Worm (Caenorhabditis elegans) whole organism, late embryonic: ENCODE measurements around the gene ztf-30.

Experiments used
- F13H6.1 ChIP-seq: sonication (generic microtip); optimal IDR thresholded peaks from 2 replicates; lab custom pipeline; 2016; ENCODE audit warnings: missing genetic modification characterization, missing compliant biosample characterization
- K09A11.1 ChIP-seq: sonication (generic microtip); optimal IDR thresholded peaks from 2 replicates; lab custom pipeline; 2017; ENCODE audit warnings: antibody characterized with exemption, mild to moderate bottlenecking, missing genetic modification characterization, missing compliant biosample characterization; ENCODE audit not compliant: insufficient read depth
- T23F11.4 ChIP-seq: fragments of 200-800 bp; sonication (Bioruptor generic); optimal IDR thresholded peaks from 2 replicates; lab custom pipeline; 2018; ENCODE audit warnings: mild to moderate bottlenecking, missing genetic modification characterization, missing compliant biosample characterization
- Y22D7AL.16 ChIP-seq: sonication (generic microtip); optimal IDR thresholded peaks from 2 replicates; lab custom pipeline; 2016; ENCODE audit warnings: missing genetic modification characterization, missing compliant biosample characterization
- ceh-18 ChIP-seq: sonication (generic microtip); optimal IDR thresholded peaks from 2 replicates; lab custom pipeline; 2016; ENCODE audit warnings: missing genetic modification characterization, missing compliant biosample characterization
- ceh-22 ChIP-seq: sonication (generic microtip); optimal IDR thresholded peaks from 2 replicates; lab custom pipeline; 2017; ENCODE audit warnings: missing biosample characterization, missing genetic modification characterization
- ceh-24 ChIP-seq: sonication (generic microtip); optimal IDR thresholded peaks from 2 replicates; lab custom pipeline; 2016; ENCODE audit warnings: mild to moderate bottlenecking, missing genetic modification characterization, missing compliant biosample characterization
- ceh-31 ChIP-seq: sonication (generic microtip); optimal IDR thresholded peaks from 2 replicates; lab custom pipeline; 2016; ENCODE audit warnings: missing genetic modification characterization, missing compliant biosample characterization
- ceh-34 ChIP-seq: sonication (generic microtip); optimal IDR thresholded peaks from 2 replicates; lab custom pipeline; 2016; ENCODE audit warnings: mild to moderate bottlenecking, missing genetic modification characterization, missing compliant biosample characterization
- ceh-9 ChIP-seq: sonication (generic microtip); optimal IDR thresholded peaks from 2 replicates; lab custom pipeline; 2016; ENCODE audit warnings: mild to moderate bottlenecking, missing genetic modification characterization, inconsistent platforms, missing compliant biosample characterization
- dmd-4 ChIP-seq: sonication (generic microtip); optimal IDR thresholded peaks from 2 replicates; lab custom pipeline; 2016; ENCODE audit warnings: borderline replicate concordance, missing genetic modification characterization, missing compliant biosample characterization
- dve-1 ChIP-seq: sonication (generic microtip); optimal IDR thresholded peaks from 2 replicates; lab custom pipeline; 2017; ENCODE audit warnings: antibody characterized with exemption, mild to moderate bottlenecking, missing genetic modification characterization, missing compliant biosample characterization
- elt-2 ChIP-seq: sonication (generic microtip); optimal IDR thresholded peaks from 2 replicates; lab custom pipeline; 2016; ENCODE audit warnings: missing genetic modification reagents, missing genetic modification characterization, missing compliant biosample characterization
- ets-4 ChIP-seq: sonication (generic microtip); optimal IDR thresholded peaks from 2 replicates; lab custom pipeline; 2016; ENCODE audit warnings: missing genetic modification characterization, missing compliant biosample characterization
- eyg-1 ChIP-seq: sonication (generic microtip); optimal IDR thresholded peaks from 2 replicates; lab custom pipeline; 2016; ENCODE audit warnings: missing genotype, missing genetic modification characterization, missing compliant biosample characterization
- fax-1 ChIP-seq: sonication (generic microtip); optimal IDR thresholded peaks from 2 replicates; lab custom pipeline; 2016; ENCODE audit warnings: missing genotype, missing genetic modification characterization, missing compliant biosample characterization
- gmeb-2 ChIP-seq: sonication (generic microtip); optimal IDR thresholded peaks from 2 replicates; lab custom pipeline; 2016; ENCODE audit warnings: missing genetic modification characterization, inconsistent platforms, missing compliant biosample characterization
- hlh-15 ChIP-seq: sonication (generic microtip); optimal IDR thresholded peaks from 2 replicates; lab custom pipeline; 2016; ENCODE audit warnings: missing genetic modification characterization, missing compliant biosample characterization
- hlh-6 ChIP-seq: sonication (generic microtip); optimal IDR thresholded peaks from 2 replicates; lab custom pipeline; 2016; ENCODE audit warnings: missing genotype, missing genetic modification characterization, missing compliant biosample characterization
- hlh-8 ChIP-seq: sonication (generic microtip); optimal IDR thresholded peaks from 2 replicates; lab custom pipeline; 2016; ENCODE audit warnings: missing genotype, missing genetic modification characterization, missing compliant biosample characterization
- lim-6 ChIP-seq: sonication (generic microtip); optimal IDR thresholded peaks from 2 replicates; lab custom pipeline; 2016; ENCODE audit warnings: missing genetic modification characterization, missing compliant biosample characterization
- mec-3 ChIP-seq: sonication (generic microtip); optimal IDR thresholded peaks from 2 replicates; lab custom pipeline; 2016; ENCODE audit warnings: borderline replicate concordance, missing genetic modification characterization, missing compliant biosample characterization
- nhr-232 ChIP-seq: sonication (generic microtip); optimal IDR thresholded peaks from 2 replicates; lab custom pipeline; 2016; ENCODE audit warnings: missing genetic modification characterization, missing compliant biosample characterization
- npax-4 ChIP-seq: sonication (generic microtip); optimal IDR thresholded peaks from 2 replicates; lab custom pipeline; 2016; ENCODE audit warnings: missing genetic modification characterization, missing compliant biosample characterization
- odd-2 ChIP-seq: sonication (generic microtip); optimal IDR thresholded peaks from 2 replicates; lab custom pipeline; 2017; ENCODE audit warnings: antibody characterized with exemption, mild to moderate bottlenecking, missing genetic modification characterization, missing compliant biosample characterization
- pat-9 ChIP-seq: fragments of 200-800 bp; sonication (Bioruptor generic); optimal IDR thresholded peaks from 2 replicates; lab custom pipeline; 2018; ENCODE audit warnings: mild to moderate bottlenecking, missing genetic modification characterization, moderate library complexity, missing compliant biosample characterization
- pax-1 ChIP-seq: fragments of 150-350 bp; optimal IDR thresholded peaks from 2 replicates; lab custom pipeline; 2014; ENCODE audit warnings: missing biosample characterization, missing genetic modification characterization
- pha-2 ChIP-seq: sonication (generic microtip); optimal IDR thresholded peaks from 2 replicates; lab custom pipeline; 2017; ENCODE audit warnings: mild to moderate bottlenecking, missing genetic modification characterization, missing compliant biosample characterization
- pha-4 ChIP-seq: fragments of 150-350 bp; optimal IDR thresholded peaks from 2 replicates; lab custom pipeline; 2018; ENCODE audit warnings: missing biosample characterization, missing genetic modification reagents, missing genetic modification characterization
- pqm-1 ChIP-seq: sonication (generic microtip); optimal IDR thresholded peaks from 2 replicates; lab custom pipeline; 2016; ENCODE audit warnings: missing genetic modification characterization, missing compliant biosample characterization
- pros-1 ChIP-seq: fragments of 150-350 bp; optimal IDR thresholded peaks from 2 replicates; lab custom pipeline; 2014; ENCODE audit warnings: missing biosample characterization, missing genetic modification reagents, missing genetic modification characterization
- ref-2 ChIP-seq: sonication (generic microtip); optimal IDR thresholded peaks from 2 replicates; lab custom pipeline; 2016; ENCODE audit warnings: missing genetic modification characterization, missing compliant biosample characterization
- rnt-1 ChIP-seq: sonication (generic microtip); optimal IDR thresholded peaks from 2 replicates; lab custom pipeline; 2016; ENCODE audit warnings: missing genetic modification characterization, missing compliant biosample characterization
- sdc-2 ChIP-seq: sonication (generic microtip); optimal IDR thresholded peaks from 2 replicates; lab custom pipeline; 2016; ENCODE audit warnings: missing genotype, missing genetic modification characterization, missing compliant biosample characterization
- sox-4 ChIP-seq: sonication (generic microtip); optimal IDR thresholded peaks from 2 replicates; lab custom pipeline; 2017; ENCODE audit warnings: mild to moderate bottlenecking, missing genetic modification characterization, inconsistent platforms, missing compliant biosample characterization
- tbx-2 ChIP-seq: sonication (generic microtip); optimal IDR thresholded peaks from 2 replicates; lab custom pipeline; 2016; ENCODE audit warnings: missing genetic modification characterization, missing compliant biosample characterization
- ttx-3 ChIP-seq: sonication (generic microtip); optimal IDR thresholded peaks from 2 replicates; lab custom pipeline; 2016; ENCODE audit warnings: missing genetic modification reagents, missing genetic modification characterization, missing compliant biosample characterization
- unc-42 ChIP-seq: sonication (generic microtip); optimal IDR thresholded peaks from 2 replicates; lab custom pipeline; 2016; ENCODE audit warnings: missing genotype, missing genetic modification characterization, missing compliant biosample characterization
- unc-55 ChIP-seq: sonication (generic microtip); optimal IDR thresholded peaks from 2 replicates; lab custom pipeline; 2017; ENCODE audit warnings: missing biosample characterization, missing genetic modification reagents, missing genetic modification characterization
- ztf-16 ChIP-seq: sonication (generic microtip); optimal IDR thresholded peaks from 2 replicates; lab custom pipeline; 2017; ENCODE audit warnings: missing genetic modification characterization, missing compliant biosample characterization

Gene ztf-30

ce11 chrIII:8597770-8598169 lies at the start of gene ztf-30:
Gene ztf-30, minus strand, starts transcription at chrIII:8597870.
- TF ChIP-seq ref-2: no peak
- TF ChIP-seq pros-1 (tag; lab: Kevin White, UChicago): no peak
- TF ChIP-seq pax-1 (tag; lab: Kevin White, UChicago): no peak
- TF ChIP-seq ceh-34 (tag; lab: Kevin White, UChicago): no peak
- no peak for TF ChIP-seq mec-3 (tag; lab: Kevin White, UChicago)
- no peak for TF ChIP-seq K09A11.1 (tag; lab: Kevin White, UChicago)
- no peak for TF ChIP-seq dmd-4
- TF ChIP-seq odd-2 (tag; lab: Kevin White, UChicago): no peak
- no peak for TF ChIP-seq ceh-18 (tag; lab: Kevin White, UChicago)
- no peak for TF ChIP-seq fax-1 (tag; lab: Kevin White, UChicago)
- TF ChIP-seq F13H6.1 (tag; lab: Kevin White, UChicago): no peak
- TF ChIP-seq pqm-1: no peak
- TF ChIP-seq hlh-8 (tag; lab: Kevin White, UChicago): no peak
- TF ChIP-seq lim-6 (tag; lab: Kevin White, UChicago): no peak
- TF ChIP-seq ceh-9: no peak
- TF ChIP-seq ceh-22 (tag; lab: Kevin White, UChicago): no peak
- TF ChIP-seq pat-9: no peak

- TF ChIP-seq ztf-16 (no peak), rnt-1 (tag; lab: Kevin White, UChicago) (no peak), ttx-3 (no peak), dve-1 (tag; lab: Kevin White, UChicago) (no peak), pha-2 (tag; lab: Kevin White, UChicago) (no peak), ceh-31 (tag; lab: Kevin White, UChicago) (no peak), npax-4 (tag; lab: Kevin White, UChicago) (no peak), sdc-2 (no peak), pha-4 (tag; lab: Kevin White, UChicago) (no peak), tbx-2 (tag; lab: Kevin White, UChicago) (no peak), ceh-24 (tag; lab: Kevin White, UChicago) (no peak), sox-4 (tag; lab: Kevin White, UChicago) (no peak), fax-1 (tag; lab: Kevin White, UChicago) (no peak), hlh-15 (tag; lab: Kevin White, UChicago) (no peak), hlh-6 (tag; lab: Kevin White, UChicago) (no peak), unc-42 (tag; lab: Kevin White, UChicago) (no peak)
These were observed 48.4 kb upstream of the ztf-30 start for ce11 chrIII:8646021-8646420.

ce11 chrIII:8643639-8644038 lies 46.0 kb upstream of the ztf-30 start, which contains the start of gene twk-7:
Gene twk-7, minus strand, starts transcription at chrIII:8643739.
- TF ChIP-seq gmeb-2: no peak
- no peak for TF ChIP-seq ceh-24 (tag; lab: Kevin White, UChicago)
- TF ChIP-seq nhr-232 (tag; lab: Kevin White, UChicago): no peak
- TF ChIP-seq ceh-34 (tag; lab: Kevin White, UChicago): no peak
- no peak for TF ChIP-seq ets-4 (tag; lab: Kevin White, UChicago)
- TF ChIP-seq ceh-22 (tag; lab: Kevin White, UChicago): no peak
- TF ChIP-seq sdc-2: no peak
- no peak for TF ChIP-seq T23F11.4 (GFP tag; lab: Kevin White, UChicago)
- TF ChIP-seq eyg-1 (tag; lab: Kevin White, UChicago): no peak
- TF ChIP-seq elt-2 (tag; lab: Kevin White, UChicago): no peak
- TF ChIP-seq hlh-6 (tag; lab: Kevin White, UChicago): no peak
- TF ChIP-seq tbx-2 (tag; lab: Kevin White, UChicago): no peak
- TF ChIP-seq Y22D7AL.16 (tag; lab: Kevin White, UChicago): no peak
- no peak for TF ChIP-seq unc-42 (tag; lab: Kevin White, UChicago)
- no peak for TF ChIP-seq ceh-31 (tag; lab: Kevin White, UChicago)
- no peak for TF ChIP-seq hlh-8 (tag; lab: Kevin White, UChicago)
- TF ChIP-seq unc-55 (GFP tag; lab: Kevin White, UChicago): no peak
- no peak for TF ChIP-seq hlh-15 (tag; lab: Kevin White, UChicago)
- TF ChIP-seq, all 69 proteins: peak for 0
